Fruit fly (Drosophila melanogaster): ENCODE data around the gene tsg.
A peak's percentile ranks its signal among the peaks of the same experiment; 100 is the strongest.

Gene tsg

dm6 chrX:12028825-12029514, 40.2 kb upstream of the tsg start, which contains the start of gene Usp7 (continued):
- TF ChIP-seq bbx (GFP tag; IDR thresholded peaks at IDR 0.05; ENCODE audit: partially characterized antibody) = peak; percentile 97
- TF ChIP-seq CG33557 (GFP tag; optimal IDR thresholded peaks at IDR 0.05) = no peak
- TF ChIP-seq klu (GFP tag; IDR thresholded peaks at IDR 0.05) = no peak
- TF ChIP-seq CkIIα-i1 (GFP tag; IDR thresholded peaks at IDR 0.05) = no peak
- no peak for TF ChIP-seq bowl (GFP tag; IDR thresholded peaks at IDR 0.05)
- TF ChIP-seq CG2712 (tag; optimal IDR thresholded peaks at IDR 0.05) = peak; percentile 48
- no peak for TF ChIP-seq Bdp1 (GFP tag; optimal IDR thresholded peaks at IDR 0.05)
- TF ChIP-seq ind (GFP tag; optimal IDR thresholded peaks at IDR 0.05) = no peak
- TF ChIP-seq zen2 (GFP tag; IDR thresholded peaks at IDR 0.05; ENCODE audit: partially characterized antibody) = peak; percentile 81
- peak in 1 of 2 experiments; percentile 14 for TF ChIP-seq Pdp1 (GFP tag; optimal IDR thresholded peaks at IDR 0.05)
- no peak for TF ChIP-seq CG2120 (GFP tag; optimal IDR thresholded peaks at IDR 0.05)
- TF ChIP-seq ase (GFP tag; IDR thresholded peaks at IDR 0.05) = no peak
- TF ChIP-seq CHES-1-like (GFP tag; optimal IDR thresholded peaks at IDR 0.05) = no peak
- TF ChIP-seq CG2116 (GFP tag; optimal IDR thresholded peaks at IDR 0.05) = peak; percentile 96
- no peak for TF ChIP-seq Hmr (GFP tag; optimal IDR thresholded peaks at IDR 0.05)
- peak; percentile 71 for TF ChIP-seq pfk (GFP tag; optimal IDR thresholded peaks at IDR 0.05)
- no peak for TF ChIP-seq fd3F (GFP tag; optimal IDR thresholded peaks at IDR 0.05)
- TF ChIP-seq unpg (GFP tag; optimal IDR thresholded peaks at IDR 0.05) = no peak
- TF ChIP-seq ara (GFP tag; IDR thresholded peaks at IDR 0.05) = no peak
- no peak for TF ChIP-seq seq (GFP tag; IDR thresholded peaks at IDR 0.05)
- no peak for TF ChIP-seq GATAe (GFP tag; conservative IDR thresholded peaks at IDR 0.05)
- TF ChIP-seq sim (GFP tag; IDR thresholded peaks at IDR 0.05) = no peak
- no peak for TF ChIP-seq HHEX (GFP tag; optimal IDR thresholded peaks at IDR 0.05)
- TF ChIP-seq Gug (GFP tag; IDR thresholded peaks at IDR 0.05) = no peak; the same call in 3 of the 4 replicates
- no peak for TF ChIP-seq Camta (GFP tag; optimal IDR thresholded peaks at IDR 0.05)
- TF ChIP-seq fd102C (GFP tag; optimal IDR thresholded peaks at IDR 0.05) = no peak
- TF ChIP-seq gcm (GFP tag; optimal IDR thresholded peaks at IDR 0.05) = peak; percentile 8
- TF ChIP-seq chif (GFP tag; optimal IDR thresholded peaks at IDR 0.05) = no peak
- no peak for TF ChIP-seq hkb (optimal IDR thresholded peaks at IDR 0.05)
- 0 out of 2 replicates have a peak, but pooled peaks have one; percentile 13 for TF ChIP-seq hkb (GFP tag; IDR thresholded peaks at IDR 0.05)
- no peak for TF ChIP-seq CG11456 (GFP tag; IDR thresholded peaks at IDR 0.05)
- TF ChIP-seq ems (GFP tag; optimal IDR thresholded peaks at IDR 0.05) = no peak
- no peak for TF ChIP-seq CG2199 (GFP tag; IDR thresholded peaks at IDR 0.05)
- TF ChIP-seq grau (tag; optimal IDR thresholded peaks at IDR 0.05) = peak; percentile 19
- TF ChIP-seq Asciz (GFP tag; optimal IDR thresholded peaks at IDR 0.05) = no peak
- no peak for TF ChIP-seq Hr78 (GFP tag; optimal IDR thresholded peaks at IDR 0.05)
- TF ChIP-seq Lhr (GFP tag; optimal IDR thresholded peaks at IDR 0.05) = no peak
- no peak for TF ChIP-seq CG18764 (GFP tag; optimal IDR thresholded peaks at IDR 0.05)
- TF ChIP-seq stwl (tag; optimal IDR thresholded peaks at IDR 0.05) = peak; percentile 79
- peak; percentile 94 for TF ChIP-seq ssp (GFP tag; IDR thresholded peaks at IDR 0.05)
- TF ChIP-seq Dek (tag; optimal IDR thresholded peaks at IDR 0.05) = no peak
- TF ChIP-seq salm (tag; optimal IDR thresholded peaks at IDR 0.05) = no peak
- 0 out of 2 replicates have a peak, but pooled peaks have one; percentile 13 for TF ChIP-seq CG1024 (GFP tag; IDR thresholded peaks at IDR 0.05)
- TF ChIP-seq CoRest (tag; optimal IDR thresholded peaks at IDR 0.05) = peak; percentile 48
- no peak for TF ChIP-seq exex (tag; optimal IDR thresholded peaks at IDR 0.05)
- no peak for TF ChIP-seq pros (GFP tag; optimal IDR thresholded peaks at IDR 0.05)
- TF ChIP-seq CG1792 (GFP tag; optimal IDR thresholded peaks at IDR 0.05) = no peak
- peak; percentile 46 for TF ChIP-seq CG12391 (tag; optimal IDR thresholded peaks at IDR 0.05)
- peak in 1 of 2 experiments; percentile 35 for TF ChIP-seq dpn (GFP tag; optimal IDR thresholded peaks at IDR 0.05)
